Worm (Caenorhabditis elegans) whole organism, L2 larva: ENCODE results near the gene fmil-1.

ENCODE experiments used
- ama-1 ChIP-seq: fragments of 150-350 bp; optimal IDR thresholded peaks from 2 replicates; lab custom pipeline; 2018; ENCODE audit warnings: inconsistent platforms
- nhr-10 ChIP-seq: sonication (generic microtip); optimal IDR thresholded peaks from 2 replicates; lab custom pipeline; 2017; ENCODE audit warnings: missing biosample characterization, missing genetic modification characterization
- zag-1 ChIP-seq: fragments of 150-350 bp; optimal IDR thresholded peaks from 2 replicates; lab custom pipeline; 2014; ENCODE audit warnings: missing biosample characterization, missing genetic modification characterization

ce11 chrIV:3633254-3633653 lies 35.2 kb downstream of the fmil-1 start, which contains the start of gene ZC416.2:
- TF ChIP-seq ama-1: no peak
- TF ChIP-seq nhr-10: no peak
- no peak for TF ChIP-seq zag-1
